Fruit fly (Drosophila melanogaster): Measurements from ENCODE around the gene CG4582.

The CG4582 gene

dm6 chr3R:25631079-25631478, 48.1 kb upstream of the CG4582 start (continued):
- peak; percentile 58 for TF ChIP-seq HLH54F (GFP tag; optimal IDR thresholded peaks at IDR 0.05)
- TF ChIP-seq ssp (GFP tag; IDR thresholded peaks at IDR 0.05): peak; percentile 25; the same call in 1 of the 2 replicates
- no peak for TF ChIP-seq CG15073 (GFP tag; optimal IDR thresholded peaks at IDR 0.05)
- peak; percentile 72 for TF ChIP-seq ATbp (GFP tag; optimal IDR thresholded peaks at IDR 0.05)
- peak; percentile 60 for TF ChIP-seq onecut (GFP tag; IDR thresholded peaks at IDR 0.05)
- TF ChIP-seq CG5180 (GFP tag; optimal IDR thresholded peaks at IDR 0.05): peak; percentile 56
- peak; percentile 37 for TF ChIP-seq CG11723 (GFP tag; optimal IDR thresholded peaks at IDR 0.05)
- TF ChIP-seq CG12769 (tag; optimal IDR thresholded peaks at IDR 0.05): peak; percentile 37
- TF ChIP-seq Pdp1 (GFP tag; optimal IDR thresholded peaks at IDR 0.05): peak; percentile 56 to 60
- TF ChIP-seq CG17186 (GFP tag; optimal IDR thresholded peaks at IDR 0.05): no peak
- TF ChIP-seq CG2202 (tag; optimal IDR thresholded peaks at IDR 0.05): no peak
- TF ChIP-seq ranshi (GFP tag; IDR thresholded peaks at IDR 0.05): peak; percentile 78; the same call in 1 of the 2 replicates
- TF ChIP-seq CG31388 (GFP tag; optimal IDR thresholded peaks at IDR 0.05): no peak
- TF ChIP-seq bowl (GFP tag; IDR thresholded peaks at IDR 0.05): no peak
- TF ChIP-seq CG4424 (GFP tag; optimal IDR thresholded peaks at IDR 0.05): peak; percentile 61
- TF ChIP-seq Atf-2 (GFP tag; optimal IDR thresholded peaks at IDR 0.05): peak; percentile 26
- peak; percentile 53 for TF ChIP-seq repo (GFP tag; optimal IDR thresholded peaks at IDR 0.05)
- no peak for TF ChIP-seq ham (GFP tag; IDR thresholded peaks at IDR 0.05)
- TF ChIP-seq otp (GFP tag; IDR thresholded peaks at IDR 0.05): peak; percentile 49; the same call in 1 of the 3 replicates
- peak; percentile 15 for TF ChIP-seq B-H2 (GFP tag; optimal IDR thresholded peaks at IDR 0.05)
- TF ChIP-seq CG18599 (GFP tag; optimal IDR thresholded peaks at IDR 0.05): peak; percentile 90
- no peak for TF ChIP-seq gro (GFP tag; optimal IDR thresholded peaks at IDR 0.05)
- peak; percentile 55 for TF ChIP-seq CG12219 (GFP tag; optimal IDR thresholded peaks at IDR 0.05)
- TF ChIP-seq Asciz (GFP tag; optimal IDR thresholded peaks at IDR 0.05): peak; percentile 62
- TF ChIP-seq CrebB (tag; optimal IDR thresholded peaks at IDR 0.05): peak; percentile 39
- TF ChIP-seq CG12155 (GFP tag; optimal IDR thresholded peaks at IDR 0.05): peak; percentile 11
- no peak for TF ChIP-seq CG16813 (GFP tag; IDR thresholded peaks at IDR 0.05; ENCODE audit: partially characterized antibody)
- peak; percentile 23 for TF ChIP-seq CG10431 (GFP tag; optimal IDR thresholded peaks at IDR 0.05)
- TF ChIP-seq CHES-1-like (GFP tag; optimal IDR thresholded peaks at IDR 0.05): peak; percentile 49
- TF ChIP-seq sens-2 (GFP tag; IDR thresholded peaks at IDR 0.05): peak; percentile 26; the same call in 1 of the 2 replicates
- TF ChIP-seq phol (tag; optimal IDR thresholded peaks at IDR 0.05): peak; percentile 64
- peak; percentile 47 for TF ChIP-seq CG18619 (GFP tag; optimal IDR thresholded peaks at IDR 0.05)
- no peak for TF ChIP-seq CG18011 (GFP tag; optimal IDR thresholded peaks at IDR 0.05)
- no peak for TF ChIP-seq pzg (GFP tag; optimal IDR thresholded peaks at IDR 0.05)
- peak; percentile 70 for TF ChIP-seq CG7786 (GFP tag; optimal IDR thresholded peaks at IDR 0.05)
- no peak for TF ChIP-seq pan (optimal IDR thresholded peaks at IDR 0.05)
- peak in 1 of 2 experiments; percentile 75 for TF ChIP-seq pan (GFP tag; optimal IDR thresholded peaks at IDR 0.05 in 1 of 2, IDR thresholded peaks at IDR 0.05 in 1 of 2)
- peak; percentile 34; the same call in 1 of the 2 replicates for TF ChIP-seq MBD-R2 (GFP tag; IDR thresholded peaks at IDR 0.05)
- peak; percentile 44 for TF ChIP-seq gcm (GFP tag; optimal IDR thresholded peaks at IDR 0.05)
- TF ChIP-seq CG8765 (GFP tag; IDR thresholded peaks at IDR 0.05): peak; percentile 50; the same call in 1 of the 2 replicates
- TF ChIP-seq CG18764 (GFP tag; optimal IDR thresholded peaks at IDR 0.05): peak; percentile 40
- 0 out of 2 replicates have a peak, but pooled peaks have one; percentile 29 for TF ChIP-seq CG7372 (GFP tag; IDR thresholded peaks at IDR 0.05)
- TF ChIP-seq gce (GFP tag; IDR thresholded peaks at IDR 0.05): 0 out of 3 replicates have a peak, but pooled peaks have one; percentile 17
- TF ChIP-seq crc (GFP tag; optimal IDR thresholded peaks at IDR 0.05): peak; percentile 56
- no peak for TF ChIP-seq Jarid2 (GFP tag; optimal IDR thresholded peaks at IDR 0.05)
- no peak for TF ChIP-seq Dip2 (GFP tag; IDR thresholded peaks at IDR 0.05)
- peak; percentile 32 for TF ChIP-seq CG14710 (tag; optimal IDR thresholded peaks at IDR 0.05)
- no peak for TF ChIP-seq Neu2 (GFP tag; optimal IDR thresholded peaks at IDR 0.05; ENCODE audit: borderline replicate concordance)
- TF ChIP-seq HmgD (GFP tag; optimal IDR thresholded peaks at IDR 0.05): peak; percentile 32
- no peak for TF ChIP-seq CG4617 (GFP tag; optimal IDR thresholded peaks at IDR 0.05; ENCODE audit: borderline replicate concordance)
